Worm (Caenorhabditis elegans) whole organism, early embryonic: ENCODE results near the gene gcl-1.
"Not testable (repeated sequence)": the region's sequence is repeated elsewhere in the genome, so short reads cannot be mapped to it uniquely, and the experiment has no call there.

Experiments
- F13C5.2 ChIP-seq: sonication (generic microtip); optimal IDR thresholded peaks from 2 replicates; lab custom pipeline; 2017; ENCODE audit warnings: mild to moderate bottlenecking, missing genetic modification characterization, inconsistent platforms, missing compliant biosample characterization
- aly-1 ChIP-seq: sonication (generic microtip); optimal IDR thresholded peaks from 2 replicates; lab custom pipeline; 2016; ENCODE audit warnings: missing genetic modification characterization, missing compliant biosample characterization
- ama-1 ChIP-seq: fragments of 150-350 bp; optimal IDR thresholded peaks from 2 replicates; lab custom pipeline; 2014
- ets-7 ChIP-seq: sonication (generic microtip); optimal IDR thresholded peaks from 2 replicates; lab custom pipeline; 2016; ENCODE audit warnings: missing genotype, missing genetic modification characterization, missing compliant biosample characterization
- flt-1 ChIP-seq: fragments of 200-800 bp; sonication (Bioruptor generic); IDR thresholded peaks from 2 replicates; pipeline ENCODE4 v1.3.6; 2022; ENCODE audit warnings: missing genetic modification characterization, missing compliant biosample characterization
- hmbx-1 ChIP-seq: sonication (generic microtip); optimal IDR thresholded peaks from 2 replicates; lab custom pipeline; 2016; ENCODE audit warnings: mild to moderate bottlenecking, missing genetic modification characterization, missing compliant biosample characterization
- hnd-1 ChIP-seq: sonication (generic microtip); optimal IDR thresholded peaks from 2 replicates; lab custom pipeline; 2016; ENCODE audit warnings: missing genetic modification characterization, missing compliant biosample characterization
- scrt-1 ChIP-seq: fragments of 200-800 bp; sonication (Bioruptor generic); IDR thresholded peaks from 2 replicates; pipeline ENCODE4 v1.3.6; 2022; ENCODE audit warnings: missing genetic modification characterization, missing compliant biosample characterization
- sea-1 ChIP-seq: fragments of 200-800 bp; sonication (Bioruptor generic); conservative IDR thresholded peaks from 2 replicates; pipeline ENCODE4 v1.3.6; 2022; ENCODE audit warnings: missing genetic modification characterization, missing compliant biosample characterization

- TF ChIP-seq ama-1; flt-1; sea-1 (GFP tag; lab: Robert Waterston, UW); hnd-1 (tag; lab: Kevin White, UChicago); F13C5.2 (tag; lab: Kevin White, UChicago); ets-7 (tag; lab: Kevin White, UChicago); hmbx-1; aly-1 (tag; lab: Kevin White, UChicago); scrt-1 (GFP tag; lab: Robert Waterston, UW): not testable (repeated sequence)
Measured at ce11 chrIV:13455200-13455599, 42.5 kb upstream of the gcl-1 start, which contains the start of gene Y38H8A.7.
